Fruit fly (Drosophila melanogaster) whole organism, embryonic: ENCODE results near the gene tbrd-1.

Experiments
- Ada2b ChIP-seq: fragments of 200-800 bp; sonication (Bioruptor generic); IDR thresholded peaks from 2 replicates; pipeline ENCODE4 v1.3.6; 2022; ENCODE audit warnings: missing biosample characterization, missing genetic modification characterization
- Bdp1 ChIP-seq: fragments of 200-800 bp; sonication (Bioruptor generic); optimal IDR thresholded peaks from 3 replicates; lab custom pipeline; 2016; ENCODE audit warnings: missing biosample characterization, missing genetic modification characterization
- CG10267 ChIP-seq: fragments of 200-800 bp; sonication (Bioruptor generic); optimal IDR thresholded peaks from 2 replicates; lab custom pipeline; 2018; ENCODE audit warnings: missing biosample characterization, mild to moderate bottlenecking, missing genetic modification characterization, moderate library complexity
- CG10274 ChIP-seq: fragments of 200-800 bp; sonication (Bioruptor generic); optimal IDR thresholded peaks from 3 replicates; lab custom pipeline; 2017; ENCODE audit warnings: missing biosample characterization, mild to moderate bottlenecking, missing genetic modification characterization
- CG11085 ChIP-seq: fragments of 200-800 bp; sonication (Bioruptor generic); IDR thresholded peaks from 2 replicates; pipeline ENCODE4 v1.3.6; 2022; ENCODE audit warnings: missing biosample characterization, missing genetic modification characterization
- CG11247 ChIP-seq: fragments of 200-800 bp; sonication (Bioruptor generic); IDR thresholded peaks from 2 replicates; pipeline ENCODE4 v1.3.6; 2022; ENCODE audit warnings: missing biosample characterization, missing genetic modification characterization
- CG13123 ChIP-seq: fragments of 200-800 bp; sonication (Bioruptor generic); optimal IDR thresholded peaks from 2 replicates; lab custom pipeline; 2016; ENCODE audit warnings: missing biosample characterization, missing genetic modification characterization
- CG15514 ChIP-seq: fragments of 200-800 bp; sonication (Bioruptor generic); optimal IDR thresholded peaks from 3 replicates; lab custom pipeline; 2017; ENCODE audit warnings: missing biosample characterization, missing genetic modification characterization, mild to moderate bottlenecking, moderate library complexity, missing genetic modification reagents
- CG17568 ChIP-seq: fragments of 200-800 bp; sonication (Bioruptor generic); optimal IDR thresholded peaks from 2 replicates; lab custom pipeline; 2018; ENCODE audit warnings: missing biosample characterization, mild to moderate bottlenecking, missing genetic modification characterization, moderate library complexity
- CG18262 ChIP-seq: fragments of 200-800 bp; optimal IDR thresholded peaks from 3 replicates; lab custom pipeline; 2019; ENCODE audit warnings: missing biosample characterization, mild to moderate bottlenecking, missing genetic modification characterization, moderate library complexity
- CG18599 ChIP-seq: fragments of 200-800 bp; sonication (Bioruptor generic); optimal IDR thresholded peaks from 3 replicates; lab custom pipeline; 2017; ENCODE audit warnings: missing biosample characterization, missing genetic modification characterization, mild to moderate bottlenecking, moderate library complexity, missing genetic modification reagents
- CG2202 ChIP-seq: fragments of 200-800 bp; sonication (Bioruptor generic); optimal IDR thresholded peaks from 2 replicates; lab custom pipeline; 2018; ENCODE audit warnings: missing biosample characterization, mild to moderate bottlenecking, missing genetic modification characterization
- CG3407 ChIP-seq: fragments of 200-800 bp; sonication (Bioruptor generic); optimal IDR thresholded peaks from 2 replicates; lab custom pipeline; 2018; ENCODE audit warnings: missing biosample characterization, mild to moderate bottlenecking, missing genetic modification characterization
- CG6654 ChIP-seq: fragments of 200-800 bp; sonication (Bioruptor generic); optimal IDR thresholded peaks from 2 replicates; lab custom pipeline; 2017; ENCODE audit warnings: missing biosample characterization, mild to moderate bottlenecking, missing genetic modification characterization
- CG8290 ChIP-seq, 3 experiments: fragments of 200-800 bp; sonication (Bioruptor generic); optimal IDR thresholded peaks; 2 replicates each; lab custom pipeline; 2016 to 2019; ENCODE audit warnings: missing biosample characterization in 3 of 3, missing genetic modification characterization in 3 of 3, mild to moderate bottlenecking in 2 of 3, moderate library complexity in 1 of 3
- CG8359 ChIP-seq: fragments of 200-800 bp; sonication (Bioruptor generic); optimal IDR thresholded peaks from 2 replicates; lab custom pipeline; 2017; ENCODE audit warnings: missing biosample characterization, mild to moderate bottlenecking, missing genetic modification characterization, borderline replicate concordance
- CG9797 ChIP-seq: fragments of 200-800 bp; sonication (Bioruptor generic); optimal IDR thresholded peaks from 3 replicates; lab custom pipeline; 2018; ENCODE audit warnings: missing biosample characterization, mild to moderate bottlenecking, missing genetic modification characterization
- CkIIα-i1 ChIP-seq: fragments of 200-800 bp; sonication (Bioruptor generic); IDR thresholded peaks from 2 replicates; pipeline ENCODE4 v1.3.6; 2022; ENCODE audit warnings: missing biosample characterization, missing genetic modification characterization
- Dad ChIP-seq: fragments of 200-800 bp; sonication (Bioruptor generic); optimal IDR thresholded peaks from 3 replicates; lab custom pipeline; 2016; ENCODE audit warnings: missing biosample characterization, missing genetic modification characterization
- Drgx ChIP-seq: fragments of 200-800 bp; sonication (Bioruptor generic); IDR thresholded peaks from 2 replicates; pipeline ENCODE4 v1.3.6; 2022; ENCODE audit warnings: missing biosample characterization, missing genetic modification characterization
- GATAe ChIP-seq: fragments of 200-800 bp; sonication (Bioruptor generic); conservative IDR thresholded peaks from 2 replicates; pipeline ENCODE4 v1.3.6; 2022; ENCODE audit warnings: missing biosample characterization, missing genetic modification characterization
- Gsc ChIP-seq: fragments of 200-800 bp; sonication (Bioruptor generic); IDR thresholded peaks from 2 replicates; pipeline ENCODE4 v1.3.6; 2022; ENCODE audit warnings: missing biosample characterization, missing genetic modification characterization
- H15 ChIP-seq: fragments of 200-800 bp; sonication (Bioruptor generic); IDR thresholded peaks from 3 replicates; pipeline ENCODE4 v1.3.6; 2022; ENCODE audit warnings: missing biosample characterization, missing genetic modification characterization
- HLH54F ChIP-seq: fragments of 200-800 bp; sonication (Bioruptor generic); optimal IDR thresholded peaks from 3 replicates; lab custom pipeline; 2016; ENCODE audit warnings: missing biosample characterization, missing genetic modification characterization
- Hmx ChIP-seq: fragments of 200-800 bp; sonication (Bioruptor generic); optimal IDR thresholded peaks from 2 replicates; lab custom pipeline; 2016; ENCODE audit warnings: missing biosample characterization, missing genetic modification characterization
- Hr78 ChIP-seq, 2 experiments: fragments of 200-800 bp in 1 of 2; fragments of >200 bp in 1 of 2; sonication (Bioruptor generic) in 1 of 2; optimal IDR thresholded peaks; 2 replicates each; lab custom pipeline; 2017 to 2019; ENCODE audit warnings: missing biosample characterization in 2 of 2, missing genetic modification characterization in 2 of 2, mild to moderate bottlenecking in 1 of 2, moderate library complexity in 1 of 2
- Neu2 ChIP-seq: fragments of 200-800 bp; sonication (Bioruptor generic); optimal IDR thresholded peaks from 3 replicates; lab custom pipeline; 2016; ENCODE audit warnings: missing biosample characterization, missing genetic modification characterization, borderline replicate concordance
- Nf-YA ChIP-seq: fragments of 200-800 bp; sonication (Bioruptor generic); IDR thresholded peaks from 2 replicates; pipeline ENCODE4 v1.3.6; 2022; ENCODE audit warnings: missing biosample characterization, missing genetic modification characterization
- Sox102F ChIP-seq: fragments of 200-800 bp; sonication (Bioruptor generic); optimal IDR thresholded peaks from 2 replicates; lab custom pipeline; 2018; ENCODE audit warnings: missing biosample characterization, mild to moderate bottlenecking, missing genetic modification characterization, moderate library complexity
- ab ChIP-seq: fragments of 200-800 bp; sonication (Bioruptor generic); optimal IDR thresholded peaks from 2 replicates; lab custom pipeline; 2016; ENCODE audit warnings: missing biosample characterization, missing genetic modification characterization
- br ChIP-seq: fragments of >200 bp; optimal IDR thresholded peaks from 2 replicates; lab custom pipeline; 2017
- ems ChIP-seq: fragments of 200-800 bp; sonication (Bioruptor generic); optimal IDR thresholded peaks from 3 replicates; lab custom pipeline; 2016; ENCODE audit warnings: missing biosample characterization, missing genetic modification characterization
- exex ChIP-seq: fragments of 200-800 bp; sonication (Bioruptor generic); optimal IDR thresholded peaks from 4 replicates; lab custom pipeline; 2018; ENCODE audit warnings: missing biosample characterization, mild to moderate bottlenecking, missing genetic modification characterization, moderate library complexity
- fd102C ChIP-seq: fragments of 200-800 bp; sonication (Bioruptor generic); optimal IDR thresholded peaks from 2 replicates; lab custom pipeline; 2018; ENCODE audit warnings: missing biosample characterization, mild to moderate bottlenecking, missing genetic modification characterization, moderate library complexity
- fd96Cb ChIP-seq: fragments of 200-800 bp; sonication (Bioruptor generic); optimal IDR thresholded peaks from 2 replicates; lab custom pipeline; 2018; ENCODE audit warnings: missing biosample characterization, mild to moderate bottlenecking, missing genetic modification characterization, moderate library complexity
- gt ChIP-seq: fragments of 200-800 bp; sonication (Bioruptor generic); IDR thresholded peaks from 2 replicates; pipeline ENCODE4 v1.3.6; 2022; ENCODE audit warnings: missing biosample characterization, missing genetic modification characterization
- hbn ChIP-seq: fragments of 200-800 bp; sonication (Bioruptor generic); IDR thresholded peaks from 2 replicates; pipeline ENCODE4 v1.3.6; 2022; ENCODE audit warnings: missing biosample characterization, missing genetic modification characterization; ENCODE audit not compliant: partially characterized antibody
- her ChIP-seq: fragments of 200-800 bp; sonication (Bioruptor generic); optimal IDR thresholded peaks from 2 replicates; lab custom pipeline; 2016; ENCODE audit warnings: missing biosample characterization, missing genetic modification characterization
- lola ChIP-seq, 3 experiments: fragments of >200 bp in 2 of 3; fragments of 200-800 bp in 1 of 3; sonication (Bioruptor generic) in 1 of 3; optimal IDR thresholded peaks; 2 replicates each; lab custom pipeline; 2017 to 2019; ENCODE audit warnings: missing biosample characterization in 3 of 3, missing genetic modification characterization in 3 of 3, mild to moderate bottlenecking in 1 of 3, moderate library complexity in 1 of 3
- nmo ChIP-seq: fragments of 200-800 bp; sonication (Bioruptor generic); optimal IDR thresholded peaks from 2 replicates; lab custom pipeline; 2018; ENCODE audit warnings: missing biosample characterization, mild to moderate bottlenecking, missing genetic modification characterization, moderate library complexity
- onecut ChIP-seq: fragments of 200-800 bp; sonication (Bioruptor generic); IDR thresholded peaks from 2 replicates; pipeline ENCODE4 v1.3.6; 2022; ENCODE audit warnings: missing biosample characterization, missing genetic modification characterization
- org-1 ChIP-seq: fragments of 200-800 bp; sonication (Bioruptor generic); optimal IDR thresholded peaks from 2 replicates; lab custom pipeline; 2017; ENCODE audit warnings: missing biosample characterization, missing genetic modification characterization
- pb ChIP-seq: fragments of 200-800 bp; sonication (Bioruptor generic); optimal IDR thresholded peaks from 3 replicates; lab custom pipeline; 2016; ENCODE audit warnings: missing biosample characterization, missing genetic modification characterization
- ranshi ChIP-seq: fragments of 200-800 bp; sonication (Bioruptor generic); IDR thresholded peaks from 2 replicates; pipeline ENCODE4 v1.3.6; 2022; ENCODE audit warnings: missing biosample characterization, missing genetic modification characterization
- rib ChIP-seq: fragments of 200-800 bp; sonication (Bioruptor generic); IDR thresholded peaks from 2 replicates; pipeline ENCODE4 v1.3.6; 2022; ENCODE audit warnings: missing biosample characterization, missing genetic modification characterization
- sisA ChIP-seq: fragments of 200-800 bp; sonication (Bioruptor generic); IDR thresholded peaks from 2 replicates; pipeline ENCODE4 v1.3.6; 2022; ENCODE audit warnings: missing biosample characterization, missing genetic modification characterization
- so ChIP-seq: fragments of 200-800 bp; sonication (Bioruptor generic); IDR thresholded peaks from 3 replicates; pipeline ENCODE4 v1.3.6; 2022; ENCODE audit warnings: missing biosample characterization, missing genetic modification characterization
- tap ChIP-seq: fragments of 200-800 bp; optimal IDR thresholded peaks from 3 replicates; lab custom pipeline; 2019; ENCODE audit warnings: missing biosample characterization, mild to moderate bottlenecking, missing genetic modification characterization, moderate library complexity
- tna ChIP-seq: fragments of 200-800 bp; sonication (Bioruptor generic); IDR thresholded peaks from 2 replicates; pipeline ENCODE4 v1.3.6; 2022; ENCODE audit warnings: missing biosample characterization, missing genetic modification characterization; ENCODE audit not compliant: partially characterized antibody
- tx ChIP-seq: fragments of 200-800 bp; sonication (Bioruptor generic); optimal IDR thresholded peaks from 2 replicates; lab custom pipeline; 2016; ENCODE audit warnings: missing biosample characterization, missing genetic modification characterization
- z ChIP-seq: fragments of 200-800 bp; sonication (Bioruptor generic); IDR thresholded peaks from 3 replicates; pipeline ENCODE4 v1.3.6; 2022; ENCODE audit warnings: missing biosample characterization, missing genetic modification characterization

Gene tbrd-1

DNA sequence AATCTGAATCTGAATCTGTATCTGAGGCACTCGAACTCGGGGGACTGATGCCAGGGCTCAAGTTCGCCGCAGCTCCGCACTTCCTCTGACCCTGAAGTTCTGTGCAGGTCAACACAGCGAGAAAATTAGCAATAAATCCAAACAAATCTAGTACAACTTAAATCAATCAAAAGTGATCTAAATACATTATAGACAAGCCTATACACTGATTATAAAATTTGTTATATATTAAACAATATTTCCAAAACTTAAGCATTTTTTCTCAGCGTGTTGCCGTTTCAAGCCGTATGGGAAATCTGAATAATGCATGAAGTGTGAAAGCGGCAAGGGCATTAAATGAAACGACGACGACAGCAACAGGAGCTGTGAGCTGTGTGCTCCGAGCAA is 21.7 kb upstream of the tbrd-1 start (continued):
- TF ChIP-seq CG8290 (GFP tag; optimal IDR thresholded peaks at IDR 0.05; lab: Kevin White, UChicago), result no peak
- TF ChIP-seq CG8290 (tag; optimal IDR thresholded peaks at IDR 0.05; lab: Kevin White, UChicago), result peak in 1 of 2 experiments; percentile 31
- TF ChIP-seq fd102C (GFP tag; lab: Kevin White, UChicago), result no peak
- no peak for TF ChIP-seq CG10274
- TF ChIP-seq Neu2 (GFP tag; lab: Kevin White, UChicago), result no peak
- TF ChIP-seq tna, result no peak
- TF ChIP-seq rib (GFP tag; lab: Robert Waterston, UW), result no peak
- TF ChIP-seq Drgx (GFP tag; lab: Robert Waterston, UW), result peak; percentile 49
- TF ChIP-seq H15 (GFP tag; lab: Robert Waterston, UW), result 0 out of 3 replicates have a peak, but pooled peaks have one; percentile 26
- no peak for TF ChIP-seq lola (GFP tag; optimal IDR thresholded peaks at IDR 0.05; lab: Kevin White, UChicago)
- no peak for TF ChIP-seq gt (GFP tag; lab: Robert Waterston, UW)
- no peak for TF ChIP-seq org-1
- peak; percentile 23 for TF ChIP-seq fd96Cb (tag; lab: Kevin White, UChicago)
- TF ChIP-seq ems (GFP tag; lab: Kevin White, UChicago), result peak; percentile 29
- no peak for TF ChIP-seq z (GFP tag; lab: Robert Waterston, UW)
- no peak for TF ChIP-seq hbn (GFP tag; lab: Robert Waterston, UW)
- no peak for TF ChIP-seq HLH54F (GFP tag; lab: Kevin White, UChicago)
- no peak for TF ChIP-seq ab (GFP tag; lab: Kevin White, UChicago)
- no peak for TF ChIP-seq Nf-YA (GFP tag; lab: Robert Waterston, UW)
- no peak for TF ChIP-seq CG15514 (GFP tag; lab: Kevin White, UChicago)
- peak; percentile 44 for TF ChIP-seq CG18599 (GFP tag; lab: Kevin White, UChicago)
- no peak for TF ChIP-seq tap (tag; lab: Kevin White, UChicago)
- TF ChIP-seq nmo, result peak; percentile 11
- TF ChIP-seq Gsc, result no peak
- TF ChIP-seq br (lab: Kevin White, UChicago), result no peak
- TF ChIP-seq CG11247 (GFP tag; lab: Robert Waterston, UW), result no peak
- peak; percentile 19; the same call in 1 of the 2 replicates for TF ChIP-seq sisA (GFP tag; lab: Robert Waterston, UW)
- TF ChIP-seq Hmx (GFP tag; lab: Kevin White, UChicago), result no peak
- no peak for TF ChIP-seq her (GFP tag; lab: Kevin White, UChicago)
- TF ChIP-seq Hr78 (GFP tag; optimal IDR thresholded peaks at IDR 0.05; lab: Kevin White, UChicago), result no peak
- TF ChIP-seq CG9797 (GFP tag; lab: Kevin White, UChicago), result no peak
- no peak for TF ChIP-seq CG13123
- TF ChIP-seq CG2202 (tag; lab: Kevin White, UChicago), result no peak
- TF ChIP-seq ranshi (GFP tag; lab: Robert Waterston, UW), result peak; percentile 38; the same call in 1 of the 2 replicates
- no peak for TF ChIP-seq pb (GFP tag; lab: Kevin White, UChicago)
- no peak for TF ChIP-seq CG6654
- TF ChIP-seq Bdp1, result no peak
- no peak for TF ChIP-seq tx (GFP tag; lab: Kevin White, UChicago)
- no peak for TF ChIP-seq Dad (GFP tag; lab: Kevin White, UChicago)
- TF ChIP-seq CG18262 (tag; lab: Kevin White, UChicago), result peak; percentile 5
- no peak for TF ChIP-seq GATAe
- TF ChIP-seq CG11085, result no peak
- no peak for TF ChIP-seq CG17568
- TF ChIP-seq so (GFP tag; lab: Robert Waterston, UW), result peak; percentile 60; the same call in 1 of the 3 replicates
- TF ChIP-seq onecut (GFP tag; lab: Robert Waterston, UW), result no peak
- TF ChIP-seq CG10267, result no peak
- TF ChIP-seq Ada2b, result peak; percentile 42; the same call in 1 of the 2 replicates
- 0 out of 2 replicates have a peak, but pooled peaks have one; percentile 19 for TF ChIP-seq CkIIα-i1 (GFP tag; lab: Robert Waterston, UW)
- no peak for TF ChIP-seq CG3407
- TF ChIP-seq CG8359 (GFP tag; lab: Kevin White, UChicago), result no peak
- no peak for TF ChIP-seq exex (tag; lab: Kevin White, UChicago)
- peak; percentile 49 for TF ChIP-seq Sox102F
